Worm (Caenorhabditis elegans): ENCODE measurements around the gene str-130.

The str-130 gene

ce11 chrV:8079813-8080212, 10.7 kb downstream of the str-130 start (continued):
- TF ChIP-seq lin-1 (GFP tag; IDR thresholded peaks at IDR 0.05) (no peak), zip-11 (GFP tag; IDR thresholded peaks at IDR 0.05) (no peak), Y105C5A.15 (GFP tag; IDR thresholded peaks at IDR 0.05) (no peak), jun-1 (tag; optimal IDR thresholded peaks at IDR 0.05) (no peak), dve-1 (tag; optimal IDR thresholded peaks at IDR 0.05; ENCODE audit: insufficient read depth) (no peak), lim-7 (GFP tag; IDR thresholded peaks at IDR 0.05) (no peak), nhr-10 (tag; optimal IDR thresholded peaks at IDR 0.05) (no peak)

ce11 chrV:8075712-8076111, 14.8 kb downstream of the str-130 start, which contains the start of gene catp-3:
Gene catp-3 (plus strand): TSS chrV:8076012.
- TF ChIP-seq dmd-8 (GFP tag; IDR thresholded peaks at IDR 0.05), result no peak
- no peak for TF ChIP-seq ces-1 (GFP tag; optimal IDR thresholded peaks at IDR 0.05)
- TF ChIP-seq saeg-2 (GFP tag; IDR thresholded peaks at IDR 0.05), result no peak
- no peak for TF ChIP-seq nhr-6 (tag; optimal IDR thresholded peaks at IDR 0.05)
- TF ChIP-seq attf-4 (tag; optimal IDR thresholded peaks at IDR 0.05), result no peak
- no peak for TF ChIP-seq arid-1 (GFP tag; conservative IDR thresholded peaks at IDR 0.05)
- TF ChIP-seq unc-39 (tag; optimal IDR thresholded peaks at IDR 0.05), result no peak
- TF ChIP-seq F37D6.2 (tag; optimal IDR thresholded peaks at IDR 0.05), result no peak
- TF ChIP-seq nhr-237 (tag; optimal IDR thresholded peaks at IDR 0.05), result no peak
- no peak for TF ChIP-seq F49E8.2 (tag; optimal IDR thresholded peaks at IDR 0.05; ENCODE audit: borderline replicate concordance)
- TF ChIP-seq nhr-76 (tag; optimal IDR thresholded peaks at IDR 0.05), result no peak
- no peak for TF ChIP-seq dpl-1 (GFP tag; optimal IDR thresholded peaks at IDR 0.05)
- no peak for TF ChIP-seq lin-29 (GFP tag; IDR thresholded peaks at IDR 0.05)
- no peak for TF ChIP-seq hmg-1.1 (GFP tag; IDR thresholded peaks at IDR 0.05)
- TF ChIP-seq cey-2 (tag; optimal IDR thresholded peaks at IDR 0.05; ENCODE audit: borderline replicate concordance, insufficient read depth), result no peak
- no peak for TF ChIP-seq daf-8 (GFP tag; IDR thresholded peaks at IDR 0.05)
- TF ChIP-seq nhr-25 (tag; optimal IDR thresholded peaks at IDR 0.05; ENCODE audit: borderline replicate concordance, insufficient read depth), result no peak

ce11 chrV:8073162-8073561, 17.3 kb downstream of the str-130 start:
- TF ChIP-seq lin-38 (GFP tag; IDR thresholded peaks at IDR 0.05), result no peak
- TF ChIP-seq hlh-30 (tag; optimal IDR thresholded peaks at IDR 0.05; ENCODE audit: insufficient read depth), result no peak
- no peak for TF ChIP-seq ztf-7 (tag; optimal IDR thresholded peaks at IDR 0.05)
- TF ChIP-seq php-3 (GFP tag; IDR thresholded peaks at IDR 0.05), result no peak
- TF ChIP-seq cey-2 (tag; optimal IDR thresholded peaks at IDR 0.05; ENCODE audit: borderline replicate concordance, insufficient read depth), result no peak
- TF ChIP-seq ceh-62 (tag; optimal IDR thresholded peaks at IDR 0.05), result no peak
- no peak for TF ChIP-seq ceh-20 (GFP tag; IDR thresholded peaks at IDR 0.05)
- no peak for TF ChIP-seq fos-1 (tag; optimal IDR thresholded peaks at IDR 0.05)
- TF ChIP-seq zfp-2 (tag; optimal IDR thresholded peaks at IDR 0.05), result no peak
- TF ChIP-seq F37D6.2 (tag; optimal IDR thresholded peaks at IDR 0.05), result no peak
- no peak for TF ChIP-seq lin-13 (GFP tag; optimal IDR thresholded peaks at IDR 0.05)
- peak in 1 of 2 experiments; percentile 80 for TF ChIP-seq unc-62 (GFP tag; optimal IDR thresholded peaks at IDR 0.05 in 1 of 2)
- TF ChIP-seq unc-62 (tag; optimal IDR thresholded peaks at IDR 0.05), result no peak
- TF ChIP-seq nhr-11 (tag; optimal IDR thresholded peaks at IDR 0.05), result no peak
- peak; percentile 52 for TF ChIP-seq nhr-28 (tag; optimal IDR thresholded peaks at IDR 0.05)
- TF ChIP-seq ztf-11 (tag; optimal IDR thresholded peaks at IDR 0.05), result no peak
- no peak for TF ChIP-seq Y75B8A.6 (GFP tag; IDR thresholded peaks at IDR 0.05)
- TF ChIP-seq ZK546.5 (tag; optimal IDR thresholded peaks at IDR 0.05), result no peak
- no peak for TF ChIP-seq ctbp-1 (GFP tag; IDR thresholded peaks at IDR 0.05)
- TF ChIP-seq arid-1 (GFP tag; conservative IDR thresholded peaks at IDR 0.05), result no peak
- TF ChIP-seq mdl-1 (tag; optimal IDR thresholded peaks at IDR 0.05), result peak in 1 of 2 experiments; percentile 24
- no peak for TF ChIP-seq hmg-1.1 (GFP tag; IDR thresholded peaks at IDR 0.05)

All from whole organism, L4 larva.